Worm (Caenorhabditis elegans) whole organism, L4 larva: ENCODE measurements around the gene scrm-3.
"Not testable (repeated sequence)": the region's sequence is repeated elsewhere in the genome, so short reads cannot be mapped to it uniquely, and the experiment has no call there.

ENCODE experiments used
- fkh-10 ChIP-seq: fragments of 150-350 bp; optimal IDR thresholded peaks from 2 replicates; lab custom pipeline; 2014; ENCODE audit warnings: missing biosample characterization, missing genetic modification reagents, missing genetic modification characterization
- fos-1 ChIP-seq: fragments of 150-350 bp; optimal IDR thresholded peaks from 2 replicates; lab custom pipeline; 2014; ENCODE audit warnings: missing biosample characterization, missing genetic modification characterization
- hlh-11 ChIP-seq: fragments of 200-800 bp; sonication (Bioruptor generic); optimal IDR thresholded peaks from 2 replicates; lab custom pipeline; 2018; ENCODE audit warnings: mild to moderate bottlenecking, missing genetic modification characterization, missing compliant biosample characterization
- mep-1 ChIP-seq: fragments of 150-350 bp; sonication (generic microtip); optimal IDR thresholded peaks from 3 replicates; lab custom pipeline; 2014; ENCODE audit warnings: missing biosample characterization, missing genetic modification characterization
- nhr-11 ChIP-seq: fragments of 150-350 bp; optimal IDR thresholded peaks from 2 replicates; lab custom pipeline; 2014; ENCODE audit warnings: missing biosample characterization, missing genetic modification characterization
- nhr-77 ChIP-seq: fragments of 150-350 bp; optimal IDR thresholded peaks from 2 replicates; lab custom pipeline; 2014; ENCODE audit warnings: missing biosample characterization, missing genetic modification characterization

ce11 chrV:3367773-3368172 lies 10.8 kb upstream of the scrm-3 start, which contains the start of gene C04E12.2:
- TF ChIP-seq mep-1 (tag; lab: Kevin White, UChicago); fos-1 (tag; lab: Kevin White, UChicago); fkh-10 (GFP tag; lab: Kevin White, UChicago); hlh-11 (tag; lab: Kevin White, UChicago); nhr-77; nhr-11 (tag; lab: Kevin White, UChicago): not testable (repeated sequence)
